Worm (Caenorhabditis elegans): ENCODE measurements around the gene K07E3.9.

Gene K07E3.9

DNA sequence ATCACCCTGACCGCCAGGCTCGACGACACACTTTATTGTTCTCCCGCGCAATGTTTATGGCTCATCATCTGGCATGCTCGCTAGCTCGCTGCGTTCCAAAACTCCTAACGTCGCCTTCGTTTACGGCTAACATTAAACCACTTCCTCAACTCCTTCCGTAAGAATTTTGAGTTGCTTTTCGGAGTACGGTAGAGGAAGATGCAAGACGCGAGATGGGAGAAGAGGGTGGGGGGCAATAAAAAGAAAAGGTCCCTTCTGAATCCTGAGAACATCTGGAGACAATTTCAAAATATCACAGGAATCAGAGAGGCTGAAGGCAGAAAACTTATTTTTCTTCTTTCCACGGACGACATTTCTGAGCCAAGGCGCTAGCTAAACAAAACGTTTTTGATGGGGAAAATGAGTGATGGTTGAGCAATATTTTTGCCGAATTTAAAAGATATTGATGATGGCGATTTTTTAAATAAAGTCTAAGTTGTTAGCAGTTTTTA, 9.9 kb downstream of the K07E3.9 start:
- TF ChIP-seq elt-1 (tag; optimal IDR thresholded peaks at IDR 0.05) (no peak), nhr-43 (tag; optimal IDR thresholded peaks at IDR 0.05; ENCODE audit: poor library complexity, severe bottlenecking) (no peak), skn-1 (tag; optimal IDR thresholded peaks at IDR 0.05) (no peak), sea-2 (GFP tag; optimal IDR thresholded peaks at IDR 0.05) (no peak), lsy-12 (tag; optimal IDR thresholded peaks at IDR 0.05) (no peak), nhr-76 (tag; optimal IDR thresholded peaks at IDR 0.05) (no peak), nhr-12 (tag; optimal IDR thresholded peaks at IDR 0.05) (no peak), nhr-237 (tag; optimal IDR thresholded peaks at IDR 0.05) (no peak), fos-1 (tag; optimal IDR thresholded peaks at IDR 0.05) (no peak), mdl-1 (tag; optimal IDR thresholded peaks at IDR 0.05) (no peak), ztf-11 (tag; optimal IDR thresholded peaks at IDR 0.05) (no peak), ceh-9 (tag; optimal IDR thresholded peaks at IDR 0.05) (no peak), egl-27 (tag; optimal IDR thresholded peaks at IDR 0.05) (no peak), nhr-23 (tag; optimal IDR thresholded peaks at IDR 0.05) (no peak), daf-12 (tag; optimal IDR thresholded peaks at IDR 0.05) (no peak), fkh-2 (tag; optimal IDR thresholded peaks at IDR 0.05) (no peak), unc-39 (tag; optimal IDR thresholded peaks at IDR 0.05) (no peak), pqm-1 (tag; optimal IDR thresholded peaks at IDR 0.05) (no peak), ZK546.5 (tag; optimal IDR thresholded peaks at IDR 0.05) (no peak), zag-1 (tag; optimal IDR thresholded peaks at IDR 0.05) (no peak)

DNA sequence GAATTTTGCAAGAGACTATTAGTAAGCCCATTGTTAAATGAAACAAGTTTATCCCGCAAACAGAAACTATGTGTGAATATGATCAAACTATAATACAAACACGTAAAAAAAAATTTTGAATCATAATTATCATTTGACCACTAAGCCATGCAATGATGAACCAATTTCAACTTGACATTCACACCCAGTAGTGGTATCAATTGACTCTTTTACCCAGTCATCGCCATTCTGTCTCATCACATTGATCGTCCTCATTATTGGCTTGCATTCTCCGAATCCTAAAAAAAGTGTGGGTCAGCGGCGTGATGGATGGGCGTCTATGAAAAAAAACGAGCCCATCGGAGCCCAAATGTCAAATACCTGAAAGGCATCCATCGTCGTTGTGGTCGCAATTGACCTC, 12.3 kb downstream of the K07E3.9 start:
- no peak for TF ChIP-seq R02D3.7 (tag; optimal IDR thresholded peaks at IDR 0.05)

DNA sequence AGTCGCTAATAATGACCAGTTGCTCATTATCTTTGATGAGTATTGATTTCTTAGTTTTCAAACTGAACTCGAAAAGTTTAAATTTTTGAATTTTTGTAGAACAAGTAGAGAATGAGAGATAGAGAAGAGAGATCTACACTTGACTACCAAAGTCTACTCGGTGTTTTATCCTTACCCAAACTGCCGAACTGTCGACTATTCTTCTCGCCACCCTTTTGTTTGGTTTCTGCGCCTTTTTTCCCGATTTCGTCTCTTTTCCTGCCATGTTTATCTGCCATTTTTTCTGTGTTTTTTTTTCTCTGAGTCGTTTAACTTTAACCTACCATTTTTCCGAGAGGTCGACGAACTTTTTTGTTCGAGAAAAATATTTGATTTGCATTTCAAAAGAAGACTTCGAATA, 15.2 kb downstream of the K07E3.9 start, which contains the start of gene C02B8.12:
C02B8.12 (minus strand) TSS at position 175 of the 400 bp plus-strand sequence.
- TF ChIP-seq nhr-12 (tag; optimal IDR thresholded peaks at IDR 0.05) (no peak), pha-4 (tag; optimal IDR thresholded peaks at IDR 0.05) (peak; percentile 37), mml-1 (tag; optimal IDR thresholded peaks at IDR 0.05) (no peak), lin-39 (tag; optimal IDR thresholded peaks at IDR 0.05) (no peak), nfya-1 (tag; optimal IDR thresholded peaks at IDR 0.05; ENCODE audit: insufficient read depth) (no peak), lin-15B (tag; optimal IDR thresholded peaks at IDR 0.05) (no peak), ceh-16 (tag; optimal IDR thresholded peaks at IDR 0.05) (no peak)

DNA sequence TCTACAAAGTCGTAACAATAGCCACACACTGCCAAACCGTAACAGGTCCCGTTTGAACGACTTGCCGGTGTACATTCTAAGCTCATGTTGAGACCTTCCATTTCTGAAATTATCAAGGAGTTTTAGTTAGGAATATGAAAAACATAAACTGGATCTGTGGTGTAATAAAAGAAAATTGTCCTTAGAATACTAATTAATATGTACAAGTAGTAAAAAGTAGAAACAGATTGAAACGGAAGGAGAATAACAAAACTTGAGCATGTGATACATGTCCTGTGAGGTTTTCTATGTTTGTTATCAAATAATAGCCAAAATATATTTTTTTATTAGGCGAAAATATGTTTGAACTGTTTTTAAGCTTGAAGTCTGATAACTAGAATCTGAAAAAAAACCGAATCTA, 21.5 kb downstream of the K07E3.9 start, which contains the start of gene frpr-1:
frpr-1 (minus strand) TSS at position 101 of the 400 bp plus-strand sequence.
- TF ChIP-seq unc-62 (GFP tag; optimal IDR thresholded peaks at IDR 0.05) (no peak), lin-15B (tag; optimal IDR thresholded peaks at IDR 0.05) (no peak), aly-2 (tag; optimal IDR thresholded peaks at IDR 0.05) (no peak), nfya-1 (tag; optimal IDR thresholded peaks at IDR 0.05; ENCODE audit: insufficient read depth) (no peak), mml-1 (tag; optimal IDR thresholded peaks at IDR 0.05) (no peak), nhr-237 (tag; optimal IDR thresholded peaks at IDR 0.05) (no peak), nhr-77 (tag; optimal IDR thresholded peaks at IDR 0.05) (no peak)

DNA sequence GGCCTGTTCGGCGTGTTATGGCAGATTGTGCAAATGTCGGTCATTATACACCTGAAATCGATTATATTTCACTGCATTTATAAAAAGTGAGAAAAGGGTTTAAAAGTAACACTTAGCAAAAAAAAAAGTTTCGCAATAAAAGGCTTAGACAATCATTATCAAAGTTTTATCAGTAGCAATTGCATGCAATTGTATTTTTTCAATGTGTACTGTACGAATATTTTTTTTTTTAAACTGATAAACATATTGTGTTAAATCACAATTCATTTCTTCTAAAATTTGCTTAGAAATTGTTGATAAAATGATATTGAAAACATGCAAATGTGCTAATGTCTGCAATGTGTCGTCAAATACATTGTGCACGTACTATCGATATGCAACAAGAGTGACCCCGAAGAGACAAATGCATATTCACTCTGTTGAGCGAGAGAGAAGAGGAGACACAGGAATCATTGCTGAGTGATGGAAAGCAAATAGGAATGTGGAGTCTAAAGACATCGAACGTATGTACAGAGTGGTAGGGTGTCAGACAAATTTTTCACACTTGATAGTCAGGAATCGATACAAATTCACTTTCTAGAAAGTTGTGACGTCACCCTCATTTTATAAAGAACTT, 28.4 kb downstream of the K07E3.9 start, which contains the start of gene C02B8.6:
C02B8.6 (minus strand) TSS at position 51 of the 616 bp plus-strand sequence.
- TF ChIP-seq ZK546.5 (tag; optimal IDR thresholded peaks at IDR 0.05) (no peak), lin-15B (tag; optimal IDR thresholded peaks at IDR 0.05) (peak; percentile 14), hmg-11 (tag; optimal IDR thresholded peaks at IDR 0.05) (peak; percentile 53), skn-1 (tag; optimal IDR thresholded peaks at IDR 0.05) (peak; percentile 19), nhr-25 (tag; optimal IDR thresholded peaks at IDR 0.05) (no peak), elt-2 (tag; optimal IDR thresholded peaks at IDR 0.05) (peak; percentile 70), nfya-1 (tag; optimal IDR thresholded peaks at IDR 0.05; ENCODE audit: insufficient read depth) (peak; percentile 51), ceh-28 (tag; optimal IDR thresholded peaks at IDR 0.05) (peak; percentile 73), ceh-82 (tag; optimal IDR thresholded peaks at IDR 0.05) (no peak), snpc-4 (tag; optimal IDR thresholded peaks at IDR 0.05) (peak; percentile 12), egl-5 (tag; optimal IDR thresholded peaks at IDR 0.05) (no peak), nhr-237 (tag; optimal IDR thresholded peaks at IDR 0.05) (no peak), lin-39 (tag; optimal IDR thresholded peaks at IDR 0.05) (peak; percentile 60), daf-12 (tag; optimal IDR thresholded peaks at IDR 0.05) (no peak), elt-1 (tag; optimal IDR thresholded peaks at IDR 0.05) (no peak), nhr-43 (tag; optimal IDR thresholded peaks at IDR 0.05; ENCODE audit: poor library complexity, severe bottlenecking) (no peak), sea-2 (GFP tag; optimal IDR thresholded peaks at IDR 0.05) (no peak), pha-4 (tag; optimal IDR thresholded peaks at IDR 0.05) (peak; percentile 85), jun-1 (tag; optimal IDR thresholded peaks at IDR 0.05) (no peak), pqm-1 (tag; optimal IDR thresholded peaks at IDR 0.05) (peak; percentile 64)
